Worm (Caenorhabditis elegans): ENCODE results near the gene rpap-3.

Gene rpap-3

DNA sequence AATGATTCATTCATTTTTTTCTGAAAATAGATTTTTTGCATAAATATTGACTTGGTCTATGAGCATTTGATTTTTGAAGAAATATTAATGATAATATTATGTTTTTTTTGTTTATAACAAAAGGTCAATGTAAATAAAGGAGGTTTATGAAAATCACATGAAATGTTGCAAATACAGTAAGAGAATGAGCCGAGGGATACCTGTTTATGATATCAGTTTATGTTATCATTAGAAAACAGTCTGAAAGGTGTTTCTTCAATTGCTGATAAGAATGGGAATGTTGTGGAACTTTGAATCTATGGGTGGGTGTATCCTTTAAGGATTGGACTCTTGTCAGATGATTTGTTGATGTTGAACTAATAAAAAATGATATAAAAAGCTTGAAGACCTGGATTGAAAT is 44.6 kb downstream of the rpap-3 start:
- TF ChIP-seq sem-4 (tag; optimal IDR thresholded peaks at IDR 0.05) = no peak
- no peak for TF ChIP-seq nhr-21 (tag; optimal IDR thresholded peaks at IDR 0.05)
- TF ChIP-seq ZK546.5 (tag; optimal IDR thresholded peaks at IDR 0.05) = no peak
- no peak for TF ChIP-seq ztf-4 (tag; optimal IDR thresholded peaks at IDR 0.05)
- no peak for TF ChIP-seq mbf-1 (tag; optimal IDR thresholded peaks at IDR 0.05)
- TF ChIP-seq skn-1 (tag; optimal IDR thresholded peaks at IDR 0.05) = no peak
- TF ChIP-seq elt-1 (tag; optimal IDR thresholded peaks at IDR 0.05) = no peak
- TF ChIP-seq ztf-11 (tag; optimal IDR thresholded peaks at IDR 0.05) = no peak
- TF ChIP-seq lsy-2 (tag; optimal IDR thresholded peaks at IDR 0.05) = no peak
- no peak for TF ChIP-seq zag-1 (tag; optimal IDR thresholded peaks at IDR 0.05)
- TF ChIP-seq ceh-16 (tag; optimal IDR thresholded peaks at IDR 0.05) = no peak
- no peak for TF ChIP-seq unc-55 (GFP tag; optimal IDR thresholded peaks at IDR 0.05)
- no peak for TF ChIP-seq crh-2 (tag; optimal IDR thresholded peaks at IDR 0.05)
- TF ChIP-seq egl-27 (tag; optimal IDR thresholded peaks at IDR 0.05) = no peak
- TF ChIP-seq Y55F3AM.14 (GFP tag; optimal IDR thresholded peaks at IDR 0.05) = no peak

DNA sequence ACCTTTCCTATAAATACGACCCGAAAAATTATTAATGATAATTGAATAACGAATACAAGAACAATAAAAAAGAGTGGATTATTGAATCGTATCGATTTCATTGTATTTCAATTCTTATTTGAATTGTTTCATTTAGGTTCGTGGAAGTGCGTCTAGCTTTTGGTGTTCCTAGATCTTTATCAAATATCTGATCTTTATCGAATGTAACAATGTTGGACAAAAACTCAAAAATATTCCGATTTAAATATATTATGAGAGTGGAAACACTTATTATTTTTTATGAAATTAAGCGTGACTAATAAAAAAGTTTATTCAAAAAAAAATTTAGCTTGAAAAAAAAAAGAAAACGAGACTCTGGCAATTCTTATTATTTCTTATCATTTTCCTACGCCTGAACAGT is 46.8 kb downstream of the rpap-3 start, which contains the start of the genes C50F7.9 and C50F7.3:
C50F7.9 (minus strand) TSS at position 101 of the 400 bp plus-strand sequence.
C50F7.3 (plus strand) TSS at position 370 of the 400 bp plus-strand sequence.
- TF ChIP-seq blmp-1 (tag; optimal IDR thresholded peaks at IDR 0.05; ENCODE audit: insufficient read depth) (no peak), mab-5 (tag; optimal IDR thresholded peaks at IDR 0.05) (no peak), aly-2 (tag; optimal IDR thresholded peaks at IDR 0.05) (no peak), skn-1 (tag; optimal IDR thresholded peaks at IDR 0.05) (no peak), elt-3 (tag; optimal IDR thresholded peaks at IDR 0.05) (no peak), nhr-237 (tag; optimal IDR thresholded peaks at IDR 0.05) (no peak), unc-55 (GFP tag; optimal IDR thresholded peaks at IDR 0.05) (no peak), crh-2 (tag; optimal IDR thresholded peaks at IDR 0.05) (no peak)

DNA sequence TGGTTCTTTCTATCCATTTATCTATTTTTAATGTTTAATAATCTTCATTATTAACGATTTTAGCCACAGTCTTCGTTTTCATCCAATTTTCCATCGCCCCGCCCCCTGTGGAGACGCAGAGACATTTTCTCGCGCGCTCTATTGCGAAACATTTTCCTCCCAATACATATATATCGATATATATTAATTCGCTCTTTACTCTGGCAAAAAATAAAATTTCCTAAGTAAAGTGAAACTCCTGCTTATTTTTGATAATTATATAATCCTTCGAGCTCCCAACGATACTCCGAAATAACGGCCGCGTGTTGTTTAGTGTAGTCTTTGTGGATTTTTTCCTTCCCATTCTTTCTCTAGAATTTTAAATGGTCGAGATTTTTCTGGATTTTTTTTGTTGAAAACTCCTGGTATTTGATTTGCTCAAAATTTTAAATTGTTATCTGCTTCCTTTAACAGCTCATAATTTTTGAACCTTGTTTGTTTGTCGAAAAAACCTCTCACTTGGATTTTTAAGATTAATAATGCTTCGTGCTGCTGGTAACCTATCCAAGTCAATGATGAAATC is 50.3 kb downstream of the rpap-3 start, which contains the start of gene sucg-1:
sucg-1 (plus strand) TSS at position 512 of the 562 bp plus-strand sequence.
- TF ChIP-seq unc-62 (GFP tag; optimal IDR thresholded peaks at IDR 0.05) = no peak
- no peak for TF ChIP-seq nhr-77 (tag; optimal IDR thresholded peaks at IDR 0.05)
- no peak for TF ChIP-seq mab-5 (tag; optimal IDR thresholded peaks at IDR 0.05)
- peak; percentile 50 for TF ChIP-seq unc-55 (GFP tag; optimal IDR thresholded peaks at IDR 0.05)
- TF ChIP-seq elt-1 (tag; optimal IDR thresholded peaks at IDR 0.05) = no peak
- TF ChIP-seq R02D3.7 (tag; optimal IDR thresholded peaks at IDR 0.05) = no peak
- TF ChIP-seq skn-1 (tag; optimal IDR thresholded peaks at IDR 0.05) = no peak
- TF ChIP-seq gmeb-1 (tag; optimal IDR thresholded peaks at IDR 0.05) = no peak
